Worm (Caenorhabditis elegans) whole organism, dauer: Measurements from ENCODE around the gene Y50E8A.2.

Source experiments
- unc-62 ChIP-seq: sonication (generic microtip); optimal IDR thresholded peaks from 2 replicates; lab custom pipeline; 2017; ENCODE audit warnings: missing biosample characterization, missing genetic modification reagents, missing genetic modification characterization

The Y50E8A.2 gene

ce11 chrV:14716114-14716513, 12.5 kb downstream of the Y50E8A.2 start, which contains the start of gene fbxa-147:
Gene fbxa-147 (plus strand): TSS chrV:14716499.
- TF ChIP-seq unc-62 (GFP tag; lab: Kevin White, UChicago) = no peak

DNA sequence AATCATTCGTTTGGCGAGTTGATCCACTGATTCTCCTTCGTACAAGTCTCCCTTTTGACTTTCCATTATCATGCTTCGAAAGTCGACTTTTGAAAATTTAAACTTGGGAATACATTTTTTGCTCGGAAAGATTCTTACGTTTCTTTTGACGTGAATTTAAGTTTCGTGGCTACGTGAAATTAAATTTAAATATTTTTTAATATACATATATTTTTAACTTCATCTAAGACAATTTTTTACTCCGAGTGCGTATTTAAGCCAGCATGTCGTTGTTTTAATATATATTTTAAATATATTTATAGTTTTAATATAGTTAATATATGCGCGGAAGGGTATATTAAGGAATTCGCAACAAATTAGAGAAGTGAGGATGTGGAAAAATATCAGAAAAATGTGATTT, 13.0 kb downstream of the Y50E8A.2 start, which contains the start of gene R08A2.2:
R08A2.2 (minus strand) TSS at position 101 of the 400 bp plus-strand sequence.
- TF ChIP-seq unc-62 (GFP tag; lab: Kevin White, UChicago) = no peak

ce11 chrV:14712316-14712715, 16.3 kb downstream of the Y50E8A.2 start, which contains the start of gene R08A2.5:
Gene R08A2.5 (plus strand): TSS chrV:14712616.
- no peak for TF ChIP-seq unc-62 (GFP tag; lab: Kevin White, UChicago)

ce11 chrV:14711077-14711476, 17.6 kb downstream of the Y50E8A.2 start, which contains the start of gene ssp-33:
Gene ssp-33 (plus strand): TSS chrV:14711377.
- no peak for TF ChIP-seq unc-62 (GFP tag; lab: Kevin White, UChicago)

- no peak for TF ChIP-seq unc-62 (GFP tag; lab: Kevin White, UChicago)
Observed at ce11 chrV:14707958-14708357, 20.7 kb downstream of the Y50E8A.2 start, which contains the start of gene R08A2.9. Gene R08A2.9 (plus strand): TSS chrV:14708258.

ce11 chrV:14698666-14699065, 30.0 kb downstream of the Y50E8A.2 start, which contains the start of gene set-5:
Gene set-5 (plus strand): TSS chrV:14698966.
- TF ChIP-seq unc-62 (GFP tag; lab: Kevin White, UChicago) = no peak

- TF ChIP-seq unc-62 (GFP tag; lab: Kevin White, UChicago) = no peak
Observed at ce11 chrV:14698005-14698404, 30.6 kb downstream of the Y50E8A.2 start.

DNA sequence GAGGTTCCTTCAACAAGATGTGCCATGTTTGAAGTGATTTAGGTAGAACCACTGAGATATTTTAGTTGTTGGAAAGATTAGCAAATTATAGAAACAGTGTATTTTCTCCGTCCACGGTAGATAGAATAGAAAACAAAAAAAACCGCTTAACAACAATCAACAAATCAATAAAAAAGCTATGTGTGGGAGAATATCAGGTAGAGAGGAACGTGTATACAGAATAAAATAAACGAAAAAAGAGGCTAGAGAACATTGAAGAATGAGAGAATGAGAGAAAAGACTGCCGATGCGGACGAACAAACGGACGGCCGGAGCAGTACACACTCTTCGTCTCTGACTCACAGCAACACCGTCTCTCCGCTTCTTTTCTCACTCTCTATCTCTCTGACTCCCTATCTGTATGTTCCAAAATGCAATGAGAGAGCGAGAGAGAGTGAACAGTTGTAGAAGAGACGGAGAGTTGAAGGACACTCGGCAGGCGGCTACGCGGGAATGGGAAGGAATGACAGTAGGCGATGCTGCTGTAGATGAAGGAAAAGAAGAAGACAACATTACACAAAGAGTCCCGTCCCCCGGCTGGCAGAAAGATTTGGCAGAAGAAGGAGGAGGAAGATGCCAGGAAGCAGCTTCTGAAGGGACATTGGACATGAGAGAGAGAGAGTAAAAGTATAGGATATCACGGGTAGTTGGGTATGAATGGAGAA, 31.9 kb downstream of the Y50E8A.2 start, which contains the start of gene unc-112:
unc-112 (minus strand) TSS at position 51 of the 704 bp plus-strand sequence.
- no peak for TF ChIP-seq unc-62 (GFP tag; lab: Kevin White, UChicago)

- TF ChIP-seq unc-62 (GFP tag; lab: Kevin White, UChicago) = no peak
Observed at ce11 chrV:14695713-14696112, 32.9 kb downstream of the Y50E8A.2 start.

- TF ChIP-seq unc-62 (GFP tag; lab: Kevin White, UChicago) = no peak
Observed at ce11 chrV:14689060-14689750, 39.4 kb downstream of the Y50E8A.2 start, which contains the start of gene gasr-8. Gene gasr-8 (plus strand): TSS chrV:14689110.

DNA sequence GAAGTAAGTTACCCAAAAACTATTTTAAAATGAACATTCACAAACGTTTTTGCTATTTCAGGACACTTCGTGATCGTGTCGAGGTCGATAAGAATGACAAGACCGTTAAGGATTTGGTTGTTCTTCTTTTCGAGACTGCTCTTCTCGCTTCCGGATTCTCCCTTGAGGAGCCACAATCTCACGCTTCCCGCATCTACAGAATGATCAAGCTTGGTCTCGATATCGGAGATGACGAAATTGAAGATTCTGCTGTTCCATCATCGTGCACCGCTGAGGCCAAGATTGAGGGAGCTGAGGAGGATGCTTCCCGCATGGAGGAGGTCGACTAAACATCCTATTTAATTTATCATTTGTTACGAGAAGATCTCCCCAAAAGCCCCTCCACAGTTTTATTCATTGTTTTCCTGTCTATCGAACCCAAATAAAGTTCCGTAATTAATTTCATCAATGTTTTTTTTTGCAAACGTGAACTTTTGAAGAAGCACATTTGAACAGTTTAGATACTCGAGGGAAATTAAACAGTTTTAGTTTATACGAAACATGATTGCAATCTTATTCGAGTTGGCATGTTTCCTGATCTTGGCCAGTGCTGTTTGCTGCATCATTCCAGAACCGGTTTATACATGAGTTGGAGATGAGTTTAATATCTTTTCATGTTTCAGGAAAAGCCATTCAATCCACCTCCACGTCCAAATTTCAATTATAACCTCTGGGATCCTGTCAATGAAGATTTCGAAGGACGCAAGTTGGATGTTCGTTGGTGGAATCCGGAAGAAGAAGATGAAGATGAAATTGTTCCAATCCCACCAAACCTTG, 40.3 kb downstream of the Y50E8A.2 start, which contains the start of gene C47E8.11:
C47E8.11 (plus strand) TSS at position 520 of the 816 bp plus-strand sequence.
- no peak for TF ChIP-seq unc-62 (GFP tag; lab: Kevin White, UChicago)

- no peak for TF ChIP-seq unc-62 (GFP tag; lab: Kevin White, UChicago)
Observed at ce11 chrV:14687106-14687964, 41.3 kb downstream of the Y50E8A.2 start.

DNA sequence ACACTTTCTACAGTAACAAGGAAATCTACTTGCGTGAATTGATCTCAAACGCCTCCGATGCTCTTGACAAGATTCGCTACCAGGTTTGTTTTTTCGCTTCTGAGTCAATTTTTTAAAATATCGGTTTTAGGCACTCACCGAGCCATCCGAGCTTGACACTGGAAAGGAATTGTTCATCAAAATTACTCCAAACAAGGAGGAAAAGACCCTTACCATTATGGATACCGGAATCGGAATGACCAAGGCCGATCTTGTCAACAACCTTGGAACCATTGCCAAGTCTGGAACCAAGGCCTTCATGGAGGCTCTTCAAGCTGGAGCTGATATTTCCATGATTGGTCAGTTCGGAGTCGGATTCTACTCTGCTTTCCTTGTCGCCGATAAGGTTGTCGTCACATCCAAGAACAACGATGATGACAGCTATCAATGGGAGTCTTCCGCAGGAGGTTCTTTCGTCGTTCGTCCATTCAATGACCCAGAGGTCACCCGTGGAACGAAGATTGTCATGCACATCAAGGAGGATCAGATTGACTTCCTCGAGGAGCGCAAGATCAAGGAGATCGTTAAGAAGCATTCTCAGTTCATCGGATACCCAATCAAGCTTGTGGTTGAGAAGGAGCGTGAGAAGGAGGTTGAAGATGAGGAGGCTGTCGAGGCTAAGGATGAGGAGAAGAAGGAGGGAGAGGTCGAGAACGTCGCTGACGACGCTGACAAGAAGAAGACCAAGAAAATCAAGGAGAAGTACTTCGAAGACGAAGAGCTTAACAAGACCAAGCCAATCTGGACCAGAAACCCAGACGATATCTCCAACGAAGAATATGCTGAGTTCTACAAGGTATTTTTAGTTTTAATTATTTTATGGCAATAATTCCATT, 42.2 kb downstream of the Y50E8A.2 start:
- no peak for TF ChIP-seq unc-62 (GFP tag; lab: Kevin White, UChicago)
